Worm (Caenorhabditis elegans): ENCODE results near the gene C02F5.5.
A peak's percentile ranks its signal among the peaks of the same experiment; 100 is the strongest.

The C02F5.5 gene

DNA sequence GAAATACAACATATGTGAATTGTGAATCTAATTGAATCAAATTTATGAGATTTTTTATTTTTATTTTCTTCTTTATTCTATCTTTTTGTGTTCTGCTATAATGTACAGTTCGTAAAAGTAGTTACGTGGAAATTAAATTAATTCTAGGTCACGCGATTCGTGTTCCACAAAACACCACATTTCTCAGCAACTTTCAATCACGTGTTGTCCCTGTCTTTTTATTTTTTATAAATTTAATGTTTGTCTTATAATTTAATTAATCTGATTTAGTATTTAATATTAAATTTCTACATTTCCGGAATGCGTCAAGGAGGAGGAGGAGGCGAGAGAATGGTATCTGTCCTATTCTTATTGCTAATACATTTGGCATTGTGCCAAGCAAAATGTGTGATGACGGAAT lies 22.1 kb downstream of the C02F5.5 start, which contains the start of gene ncr-2:
Gene ncr-2 (plus strand): TSS at position 301 of the 400 bp plus-strand sequence.
- no peak for TF ChIP-seq ces-1 (GFP tag; optimal IDR thresholded peaks at IDR 0.05)
- TF ChIP-seq ets-5 (GFP tag; IDR thresholded peaks at IDR 0.05), result no peak
- TF ChIP-seq zip-4 (GFP tag; optimal IDR thresholded peaks at IDR 0.05), result no peak
- no peak for TF ChIP-seq grh-1 (GFP tag; IDR thresholded peaks at IDR 0.05)
- TF ChIP-seq nhr-19 (GFP tag; conservative IDR thresholded peaks at IDR 0.05), result no peak
- TF ChIP-seq rnt-1 (tag; optimal IDR thresholded peaks at IDR 0.05), result no peak
- no peak for TF ChIP-seq ama-1 (optimal IDR thresholded peaks at IDR 0.05)
- TF ChIP-seq F16B12.6 (tag; optimal IDR thresholded peaks at IDR 0.05), result no peak
- TF ChIP-seq sox-4 (tag; optimal IDR thresholded peaks at IDR 0.05), result no peak
- no peak for TF ChIP-seq ceh-90 (tag; optimal IDR thresholded peaks at IDR 0.05)
- TF ChIP-seq Y116A8C.19 (tag; optimal IDR thresholded peaks at IDR 0.05; ENCODE audit: borderline replicate concordance), result no peak
- TF ChIP-seq nhr-237 (tag; optimal IDR thresholded peaks at IDR 0.05), result no peak
- no peak for TF ChIP-seq ceh-88 (GFP tag; IDR thresholded peaks at IDR 0.05)
- TF ChIP-seq efl-1 (optimal IDR thresholded peaks at IDR 0.05), result no peak
- TF ChIP-seq efl-1 (GFP tag; optimal IDR thresholded peaks at IDR 0.05 in 1 of 2), result no peak
- TF ChIP-seq tlp-1 (tag; optimal IDR thresholded peaks at IDR 0.05), result no peak
- no peak for TF ChIP-seq mdl-1 (tag; optimal IDR thresholded peaks at IDR 0.05)
- no peak for TF ChIP-seq C16A3.4 (tag; optimal IDR thresholded peaks at IDR 0.05)
- TF ChIP-seq nhr-76 (tag; optimal IDR thresholded peaks at IDR 0.05), result no peak
- TF ChIP-seq ceh-63 (GFP tag; optimal IDR thresholded peaks at IDR 0.05), result no peak
- TF ChIP-seq vab-15 (tag; optimal IDR thresholded peaks at IDR 0.05), result no peak

DNA sequence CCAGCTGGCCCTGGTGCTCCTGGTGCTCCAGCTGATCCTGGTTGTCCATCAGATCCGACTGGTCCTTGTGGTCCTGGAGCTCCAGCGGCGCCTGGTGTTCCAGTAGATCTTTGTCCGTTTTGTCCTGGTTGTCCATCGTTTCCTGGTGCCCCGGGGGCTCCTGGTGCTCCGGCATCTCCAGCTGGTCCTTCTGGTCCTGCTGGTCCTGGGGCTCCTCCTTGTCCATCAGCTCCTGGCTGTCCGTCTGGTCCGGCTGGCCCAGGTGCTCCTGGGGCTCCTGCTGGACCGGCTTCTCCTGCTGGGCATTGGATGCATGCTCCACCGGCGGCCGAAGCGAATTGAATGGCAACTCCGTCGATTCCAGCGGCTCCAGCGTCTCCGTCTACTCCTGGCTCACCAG lies 26.6 kb downstream of the C02F5.5 start:
- TF ChIP-seq lin-15B (tag; optimal IDR thresholded peaks at IDR 0.05) (no peak), ztf-4 (tag; optimal IDR thresholded peaks at IDR 0.05) (no peak), nhr-84 (tag; optimal IDR thresholded peaks at IDR 0.05) (no peak), ceh-8 (GFP tag; optimal IDR thresholded peaks at IDR 0.05) (peak; percentile 33)

DNA sequence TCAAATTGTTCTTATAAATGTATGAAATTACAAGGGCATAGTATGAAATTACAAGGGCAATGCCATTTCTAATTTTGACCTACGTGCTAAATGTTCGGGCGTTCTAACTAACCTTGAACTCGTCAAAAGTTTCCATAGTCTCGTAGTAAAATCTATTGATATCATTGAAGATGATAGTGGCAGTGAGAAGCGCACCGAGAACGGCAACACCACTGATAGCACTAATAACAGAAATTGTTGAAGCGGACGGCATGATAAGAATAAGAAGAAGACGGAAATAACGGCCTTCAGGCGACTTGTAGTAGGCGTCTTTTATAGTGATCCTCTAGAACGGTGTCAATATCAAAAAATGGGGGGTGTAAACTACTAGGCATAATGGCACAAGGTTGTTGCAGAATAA lies 27.4 kb downstream of the C02F5.5 start, which contains the start of gene col-91:
Gene col-91 (minus strand): TSS at position 288 of the 400 bp plus-strand sequence.
- no peak for TF ChIP-seq efl-1 (optimal IDR thresholded peaks at IDR 0.05)
- no peak for TF ChIP-seq efl-1 (GFP tag; optimal IDR thresholded peaks at IDR 0.05 in 1 of 2)
- no peak for TF ChIP-seq mef-2 (tag; optimal IDR thresholded peaks at IDR 0.05)
- TF ChIP-seq snpc-4 (tag; optimal IDR thresholded peaks at IDR 0.05), result no peak
- no peak for TF ChIP-seq ceh-63 (GFP tag; optimal IDR thresholded peaks at IDR 0.05)
- peak in 3 of 6 experiments; percentile 3 to 42 (median 36) for TF ChIP-seq elt-3 (tag; optimal IDR thresholded peaks at IDR 0.05)
- no peak for TF ChIP-seq nhr-12 (tag; optimal IDR thresholded peaks at IDR 0.05)
- peak; percentile 40 for TF ChIP-seq lin-14 (GFP tag; optimal IDR thresholded peaks at IDR 0.05)
- TF ChIP-seq C16A3.4 (tag; optimal IDR thresholded peaks at IDR 0.05), result no peak
- TF ChIP-seq unc-98 (GFP tag; IDR thresholded peaks at IDR 0.05), result no peak

DNA sequence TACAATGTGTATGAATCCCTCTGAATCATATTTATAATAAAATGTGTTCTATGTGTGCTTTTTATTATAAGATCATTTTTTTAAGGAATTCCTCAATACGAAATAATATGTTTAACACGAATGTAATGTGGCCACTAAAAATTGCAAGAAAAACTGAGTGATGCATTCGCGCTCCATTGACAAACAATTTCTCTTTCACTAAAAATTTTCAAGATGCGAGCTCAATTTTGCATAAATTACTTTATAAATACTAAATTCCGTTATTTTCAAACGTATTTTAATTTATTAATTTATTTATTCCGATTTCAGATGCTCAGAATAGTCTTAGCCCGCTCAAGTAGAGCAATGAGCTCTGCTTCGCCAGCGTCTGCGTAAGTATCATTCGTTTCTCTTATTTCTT lies 29.8 kb downstream of the C02F5.5 start, which contains the start of gene mrps-9:
Gene mrps-9 (plus strand): TSS at position 310 of the 400 bp plus-strand sequence.
- TF ChIP-seq irx-1 (tag; optimal IDR thresholded peaks at IDR 0.05), result no peak
- TF ChIP-seq snu-23 (GFP tag; optimal IDR thresholded peaks at IDR 0.05), result peak; percentile 30
- TF ChIP-seq aha-1 (tag; optimal IDR thresholded peaks at IDR 0.05), result no peak
- TF ChIP-seq C16A3.4 (tag; optimal IDR thresholded peaks at IDR 0.05), result no peak
- TF ChIP-seq ces-1 (GFP tag; optimal IDR thresholded peaks at IDR 0.05), result no peak
- TF ChIP-seq ama-1 (optimal IDR thresholded peaks at IDR 0.05), result no peak
- no peak for TF ChIP-seq isw-1 (GFP tag; IDR thresholded peaks at IDR 0.05)
- no peak for TF ChIP-seq vab-15 (tag; optimal IDR thresholded peaks at IDR 0.05)
- no peak for TF ChIP-seq dsc-1 (tag; optimal IDR thresholded peaks at IDR 0.05)
- TF ChIP-seq xbp-1 (tag; optimal IDR thresholded peaks at IDR 0.05), result peak; percentile 9
- no peak for TF ChIP-seq snpc-4 (tag; optimal IDR thresholded peaks at IDR 0.05)
- no peak for TF ChIP-seq unc-86 (tag; optimal IDR thresholded peaks at IDR 0.05)
- no peak for TF ChIP-seq aly-2 (tag; optimal IDR thresholded peaks at IDR 0.05)
- no peak for TF ChIP-seq ets-5 (GFP tag; IDR thresholded peaks at IDR 0.05)
- no peak for TF ChIP-seq pax-3 (tag; optimal IDR thresholded peaks at IDR 0.05)
- TF ChIP-seq pag-3 (tag; optimal IDR thresholded peaks at IDR 0.05; ENCODE audit: borderline replicate concordance, insufficient read depth), result no peak
- no peak for TF ChIP-seq ceh-63 (GFP tag; optimal IDR thresholded peaks at IDR 0.05)
- no peak for TF ChIP-seq efl-3 (GFP tag; optimal IDR thresholded peaks at IDR 0.05)
- no peak for TF ChIP-seq nhr-76 (tag; optimal IDR thresholded peaks at IDR 0.05)
- no peak for TF ChIP-seq ztf-11 (tag; optimal IDR thresholded peaks at IDR 0.05)
- TF ChIP-seq nhr-90 (tag; optimal IDR thresholded peaks at IDR 0.05; ENCODE audit: poor library complexity), result no peak
- no peak for TF ChIP-seq fkh-8 (tag; optimal IDR thresholded peaks at IDR 0.05)
- peak; percentile 11 to 64 (median 37) for TF ChIP-seq dpl-1 (GFP tag; optimal IDR thresholded peaks at IDR 0.05)
- no peak for TF ChIP-seq ceh-82 (tag; optimal IDR thresholded peaks at IDR 0.05)
- no peak for TF ChIP-seq zag-1 (tag; optimal IDR thresholded peaks at IDR 0.05)
- no peak for TF ChIP-seq lin-15B (tag; optimal IDR thresholded peaks at IDR 0.05)

All from whole organism, L1 larva.